Worm (Caenorhabditis elegans): ENCODE data around the gene F59E11.7.

F59E11.7 gene

ce11 chrV:8956387-8957095 lies 33.5 kb upstream of the F59E11.7 start, which contains the start of gene ttc-17:
Gene ttc-17, plus strand, starts transcription at chrV:8957045.
- no peak for TF ChIP-seq ref-1 (GFP tag; conservative IDR thresholded peaks at IDR 0.05)
- TF ChIP-seq flt-1 (GFP tag; IDR thresholded peaks at IDR 0.05): no peak
- peak; percentile 69; the same call in 1 of the 2 replicates for TF ChIP-seq ztf-29 (GFP tag; IDR thresholded peaks at IDR 0.05)
- TF ChIP-seq cog-1 (tag; optimal IDR thresholded peaks at IDR 0.05): no peak
- TF ChIP-seq T22C8.4 (GFP tag; IDR thresholded peaks at IDR 0.05): 0 out of 2 replicates have a peak, but pooled peaks have one; percentile 12
- TF ChIP-seq ztf-23 (GFP tag; IDR thresholded peaks at IDR 0.05): no peak

DNA sequence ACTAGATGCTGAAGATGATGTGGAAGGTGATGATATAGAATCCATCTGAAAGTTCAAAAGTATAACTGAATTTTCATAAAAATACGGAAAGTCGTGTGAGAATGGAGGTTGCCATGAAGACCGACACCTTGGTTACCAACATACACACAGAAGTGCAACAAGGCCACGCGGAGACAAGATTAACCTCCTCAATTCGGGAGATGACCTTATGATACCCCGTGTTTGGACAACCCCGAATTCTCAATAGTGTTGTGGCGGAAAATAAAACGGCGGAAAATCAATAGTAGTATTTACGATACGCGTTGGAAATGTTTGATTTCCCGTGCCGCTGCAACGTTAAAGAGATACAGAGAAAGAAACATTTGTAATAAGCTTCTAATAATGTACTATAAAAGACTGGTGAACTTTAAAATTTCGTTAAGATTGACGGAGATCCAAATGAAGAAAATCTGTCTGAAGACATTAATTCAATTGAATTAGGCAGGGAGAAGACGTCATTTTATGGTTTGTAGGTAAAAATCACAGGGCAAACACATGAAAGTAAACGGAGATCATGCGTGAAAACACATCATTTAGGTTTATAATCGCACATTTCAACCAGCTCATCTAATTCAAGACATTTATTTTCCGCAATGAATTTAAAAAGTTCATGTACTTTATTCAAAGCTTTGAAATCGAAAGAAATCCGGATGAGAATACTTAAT lies 25.8 kb upstream of the F59E11.7 start, which contains the start of gene nhr-44:
Gene nhr-44 (minus strand): TSS at position 51 of the 704 bp plus-strand sequence.
- TF ChIP-seq ref-1 (GFP tag; conservative IDR thresholded peaks at IDR 0.05) (no peak), med-1 (GFP tag; optimal IDR thresholded peaks at IDR 0.05; ENCODE audit: insufficient read depth) (no peak), tab-1 (GFP tag; IDR thresholded peaks at IDR 0.05) (no peak), klf-2 (GFP tag; conservative IDR thresholded peaks at IDR 0.05) (no peak)

DNA sequence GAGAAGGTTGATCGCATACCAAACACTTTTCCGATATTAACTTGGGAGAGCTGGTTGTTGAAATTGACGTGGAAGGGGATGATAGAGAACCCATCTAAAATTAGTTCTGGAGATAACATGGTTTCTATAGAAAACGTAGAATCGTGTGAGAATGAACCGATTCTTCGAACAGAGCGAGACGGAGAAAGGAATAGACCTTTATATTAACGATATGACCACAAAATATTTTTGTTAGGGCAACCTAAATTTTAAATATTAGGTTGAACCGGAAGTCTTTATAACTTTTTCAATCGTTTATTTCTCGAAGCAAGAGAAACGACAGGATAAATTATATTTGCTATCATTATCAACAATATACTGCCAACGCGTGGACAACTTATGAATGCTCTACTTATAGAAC lies 24.0 kb upstream of the F59E11.7 start, which contains the start of gene nhr-219:
Gene nhr-219 (minus strand): TSS at position 101 of the 400 bp plus-strand sequence.
- TF ChIP-seq tab-1 (GFP tag; IDR thresholded peaks at IDR 0.05): no peak
- no peak for TF ChIP-seq med-1 (GFP tag; optimal IDR thresholded peaks at IDR 0.05; ENCODE audit: insufficient read depth)
- no peak for TF ChIP-seq flt-1 (GFP tag; IDR thresholded peaks at IDR 0.05)
- TF ChIP-seq cog-1 (tag; optimal IDR thresholded peaks at IDR 0.05): no peak
- TF ChIP-seq ref-1 (GFP tag; conservative IDR thresholded peaks at IDR 0.05): no peak
- TF ChIP-seq T22C8.4 (GFP tag; IDR thresholded peaks at IDR 0.05): no peak
- no peak for TF ChIP-seq ztf-29 (GFP tag; IDR thresholded peaks at IDR 0.05)
- no peak for TF ChIP-seq klf-2 (GFP tag; conservative IDR thresholded peaks at IDR 0.05)
- TF ChIP-seq ztf-23 (GFP tag; IDR thresholded peaks at IDR 0.05): no peak

DNA sequence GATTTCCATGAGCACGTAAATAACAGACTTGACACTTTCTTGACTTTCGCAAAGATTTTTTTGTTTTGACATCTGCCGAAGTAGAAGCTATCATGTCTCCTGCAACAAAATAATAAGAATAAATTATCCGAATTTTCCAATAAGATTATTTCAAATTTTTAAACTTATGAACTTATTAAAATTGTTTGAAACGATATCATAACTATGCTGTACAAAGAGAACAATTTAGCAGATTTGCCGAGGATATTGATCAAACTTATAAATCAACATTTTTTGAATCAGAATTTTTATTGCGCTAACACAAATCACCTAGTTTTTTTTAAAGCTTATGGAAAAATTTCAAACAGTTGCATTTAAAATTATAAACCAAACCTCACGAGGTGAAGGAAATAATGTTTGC lies 17.8 kb upstream of the F59E11.7 start, which contains the start of gene nhr-195:
Gene nhr-195 (minus strand): TSS at position 101 of the 400 bp plus-strand sequence.
- TF ChIP-seq cog-1 (tag; optimal IDR thresholded peaks at IDR 0.05) (no peak), klf-2 (GFP tag; conservative IDR thresholded peaks at IDR 0.05) (no peak), T22C8.4 (GFP tag; IDR thresholded peaks at IDR 0.05) (no peak), med-1 (GFP tag; optimal IDR thresholded peaks at IDR 0.05; ENCODE audit: insufficient read depth) (no peak), ztf-23 (GFP tag; IDR thresholded peaks at IDR 0.05) (no peak), ztf-29 (GFP tag; IDR thresholded peaks at IDR 0.05) (no peak), tab-1 (GFP tag; IDR thresholded peaks at IDR 0.05) (no peak), ref-1 (GFP tag; conservative IDR thresholded peaks at IDR 0.05) (no peak), flt-1 (GFP tag; IDR thresholded peaks at IDR 0.05) (no peak)

DNA sequence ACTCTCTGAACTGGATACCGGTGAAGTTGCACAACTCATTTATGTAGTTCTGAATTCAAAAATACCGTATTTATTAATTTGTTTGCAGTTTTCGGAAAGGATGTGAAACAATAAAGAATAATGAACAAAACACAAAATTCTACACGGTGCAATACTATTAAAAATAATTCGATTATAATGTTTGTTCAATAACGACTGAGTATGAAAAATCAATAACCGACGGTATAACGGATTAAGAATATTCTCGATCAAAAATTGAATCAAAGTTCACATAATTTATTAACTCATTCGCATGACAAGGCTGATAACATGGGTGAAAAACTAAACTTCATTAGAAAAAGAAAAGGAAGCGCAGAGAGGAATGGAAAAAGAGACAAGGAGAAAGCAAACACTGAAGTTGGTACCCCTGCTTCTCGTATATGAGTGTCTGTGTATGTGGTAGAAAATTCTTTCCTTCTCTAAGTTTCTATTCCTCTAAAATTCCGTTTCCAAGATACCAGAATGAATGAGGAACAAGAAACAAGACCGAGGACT lies 15.1 kb upstream of the F59E11.7 start, which contains the start of gene nhr-143:
Gene nhr-143 (minus strand): TSS at position 51 of the 534 bp plus-strand sequence.
- no peak for TF ChIP-seq tab-1 (GFP tag; IDR thresholded peaks at IDR 0.05)
- TF ChIP-seq flt-1 (GFP tag; IDR thresholded peaks at IDR 0.05): no peak
- no peak for TF ChIP-seq cog-1 (tag; optimal IDR thresholded peaks at IDR 0.05)
- TF ChIP-seq klf-2 (GFP tag; conservative IDR thresholded peaks at IDR 0.05): no peak
- TF ChIP-seq ztf-23 (GFP tag; IDR thresholded peaks at IDR 0.05): no peak
- TF ChIP-seq ref-1 (GFP tag; conservative IDR thresholded peaks at IDR 0.05): no peak
- no peak for TF ChIP-seq med-1 (GFP tag; optimal IDR thresholded peaks at IDR 0.05; ENCODE audit: insufficient read depth)
- no peak for TF ChIP-seq ztf-29 (GFP tag; IDR thresholded peaks at IDR 0.05)
- no peak for TF ChIP-seq T22C8.4 (GFP tag; IDR thresholded peaks at IDR 0.05)

DNA sequence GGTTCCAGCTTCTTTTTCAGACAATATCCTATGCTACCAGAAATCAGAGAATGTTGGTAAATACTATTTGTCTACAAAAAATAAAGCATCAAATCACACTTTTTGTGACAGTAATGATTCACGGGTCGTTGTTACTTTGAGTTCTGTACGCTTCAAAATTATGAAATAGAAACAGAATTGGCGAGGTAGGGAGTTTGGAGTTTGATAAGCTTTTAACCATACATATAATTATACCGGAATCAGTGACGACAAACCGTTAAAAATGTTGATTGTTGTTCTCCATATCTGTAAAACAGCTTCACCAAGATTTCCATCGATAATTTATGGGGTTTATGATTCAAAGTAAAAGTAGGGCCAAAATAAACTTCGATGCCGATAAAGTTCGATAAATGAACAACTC lies 12.1 kb upstream of the F59E11.7 start:
- no peak for TF ChIP-seq med-1 (GFP tag; optimal IDR thresholded peaks at IDR 0.05; ENCODE audit: insufficient read depth)

DNA sequence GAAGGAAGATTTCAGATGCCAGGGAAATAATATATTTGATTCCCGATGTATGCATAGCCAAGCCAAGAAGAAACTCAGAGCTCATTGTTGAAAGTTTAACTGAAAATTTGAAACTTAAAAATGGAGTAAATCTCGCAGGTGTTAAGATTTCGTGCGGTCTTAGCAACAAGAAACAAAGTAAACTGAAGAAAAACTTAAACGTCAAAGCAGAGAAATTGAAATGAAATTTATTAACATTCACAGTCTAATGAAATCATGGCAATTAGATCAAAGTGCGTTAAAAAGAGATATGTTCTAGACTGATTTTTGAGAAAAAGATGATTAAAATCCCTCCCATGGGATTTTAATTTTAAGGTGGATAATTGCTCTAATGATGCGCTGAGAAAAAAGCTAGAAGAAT lies 9.2 kb upstream of the F59E11.7 start, which contains the start of gene str-84:
Gene str-84 (minus strand): TSS at position 101 of the 400 bp plus-strand sequence.
- TF ChIP-seq ref-1 (GFP tag; conservative IDR thresholded peaks at IDR 0.05) (no peak), cog-1 (tag; optimal IDR thresholded peaks at IDR 0.05) (no peak), klf-2 (GFP tag; conservative IDR thresholded peaks at IDR 0.05) (no peak), tab-1 (GFP tag; IDR thresholded peaks at IDR 0.05) (no peak), flt-1 (GFP tag; IDR thresholded peaks at IDR 0.05) (no peak), ztf-23 (GFP tag; IDR thresholded peaks at IDR 0.05) (no peak), ztf-29 (GFP tag; IDR thresholded peaks at IDR 0.05) (no peak), T22C8.4 (GFP tag; IDR thresholded peaks at IDR 0.05) (no peak), med-1 (GFP tag; optimal IDR thresholded peaks at IDR 0.05; ENCODE audit: insufficient read depth) (no peak)

DNA sequence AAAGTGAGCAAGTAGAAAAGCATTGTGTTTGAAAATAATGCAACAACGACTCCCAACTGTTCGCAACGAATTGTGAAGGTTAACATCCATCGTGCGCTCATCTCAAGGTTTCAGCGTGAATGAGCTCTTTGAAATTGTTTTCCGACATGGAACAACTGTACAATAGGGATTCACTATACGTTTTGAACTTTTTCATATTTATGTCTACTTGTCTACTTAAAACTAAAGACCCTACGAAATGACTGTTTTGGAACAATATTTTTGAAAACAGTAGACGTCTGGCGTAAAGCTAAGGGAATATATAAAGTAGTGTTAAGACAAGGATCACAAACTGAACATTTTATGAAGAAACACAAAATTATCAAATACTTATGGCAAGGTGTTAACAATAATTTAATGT lies 6.4 kb upstream of the F59E11.7 start, which contains the start of gene str-86:
Gene str-86 (minus strand): TSS at position 101 of the 400 bp plus-strand sequence.
- no peak for TF ChIP-seq tab-1 (GFP tag; IDR thresholded peaks at IDR 0.05)
- no peak for TF ChIP-seq med-1 (GFP tag; optimal IDR thresholded peaks at IDR 0.05; ENCODE audit: insufficient read depth)
- no peak for TF ChIP-seq ref-1 (GFP tag; conservative IDR thresholded peaks at IDR 0.05)
- TF ChIP-seq ztf-23 (GFP tag; IDR thresholded peaks at IDR 0.05): no peak
- TF ChIP-seq flt-1 (GFP tag; IDR thresholded peaks at IDR 0.05): no peak
- TF ChIP-seq ztf-29 (GFP tag; IDR thresholded peaks at IDR 0.05): no peak
- no peak for TF ChIP-seq T22C8.4 (GFP tag; IDR thresholded peaks at IDR 0.05)
- TF ChIP-seq klf-2 (GFP tag; conservative IDR thresholded peaks at IDR 0.05): no peak
- TF ChIP-seq cog-1 (tag; optimal IDR thresholded peaks at IDR 0.05): no peak

DNA sequence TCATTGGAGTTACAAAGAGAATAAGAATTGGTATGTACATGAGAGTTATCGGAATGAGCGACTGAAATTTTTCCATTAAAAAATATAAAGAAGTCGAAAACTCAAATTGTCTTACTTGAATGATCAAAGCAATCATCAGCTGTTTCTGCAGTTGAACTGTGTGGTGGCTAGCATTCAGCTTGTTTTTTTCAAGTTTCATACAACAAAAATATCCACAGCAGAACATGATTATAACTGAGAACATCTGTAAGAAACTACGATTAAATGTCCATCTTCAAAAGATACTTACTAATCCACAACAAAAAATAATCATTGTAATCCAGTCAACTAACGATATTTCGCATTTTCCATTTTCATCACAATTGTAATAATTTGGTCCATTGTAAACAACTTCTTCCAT lies 5.3 kb upstream of the F59E11.7 start:
- no peak for TF ChIP-seq ref-1 (GFP tag; conservative IDR thresholded peaks at IDR 0.05)
- no peak for TF ChIP-seq ztf-29 (GFP tag; IDR thresholded peaks at IDR 0.05)
- TF ChIP-seq klf-2 (GFP tag; conservative IDR thresholded peaks at IDR 0.05): no peak
- no peak for TF ChIP-seq ztf-23 (GFP tag; IDR thresholded peaks at IDR 0.05)
- TF ChIP-seq med-1 (GFP tag; optimal IDR thresholded peaks at IDR 0.05; ENCODE audit: insufficient read depth): no peak
- no peak for TF ChIP-seq T22C8.4 (GFP tag; IDR thresholded peaks at IDR 0.05)
- no peak for TF ChIP-seq cog-1 (tag; optimal IDR thresholded peaks at IDR 0.05)
- no peak for TF ChIP-seq tab-1 (GFP tag; IDR thresholded peaks at IDR 0.05)
- no peak for TF ChIP-seq flt-1 (GFP tag; IDR thresholded peaks at IDR 0.05)
